Worm (Caenorhabditis elegans) whole organism, mixed stage, embryonic: ENCODE data around the gene irk-3.
A peak's percentile ranks its signal among the peaks of the same experiment; 100 is the strongest.

Experiments used
- M03D4.4 ChIP-seq: sonication (generic microtip); optimal IDR thresholded peaks from 2 replicates; lab custom pipeline; 2017; ENCODE audit warnings: mild to moderate bottlenecking, missing genetic modification characterization, missing compliant biosample characterization
- bed-3 ChIP-seq: fragments of 200-800 bp; sonication (Bioruptor generic); optimal IDR thresholded peaks from 3 replicates; lab custom pipeline; 2018; ENCODE audit warnings: mild to moderate bottlenecking, missing genetic modification characterization, moderate library complexity, missing compliant biosample characterization
- blmp-1 ChIP-seq: fragments of 150-350 bp; optimal IDR thresholded peaks from 2 replicates; lab custom pipeline; 2014; ENCODE audit warnings: missing biosample characterization, missing genetic modification characterization
- ceh-39 ChIP-seq: fragments of 150-350 bp; optimal IDR thresholded peaks from 2 replicates; lab custom pipeline; 2014; ENCODE audit warnings: missing biosample characterization, missing genetic modification characterization
- ceh-43 ChIP-seq: fragments of 200-800 bp; sonication (Bioruptor generic); optimal IDR thresholded peaks from 2 replicates; lab custom pipeline; 2018; ENCODE audit warnings: mild to moderate bottlenecking, missing genetic modification characterization, moderate library complexity, missing compliant biosample characterization
- ceh-83 ChIP-seq: fragments of 200-800 bp; sonication (Bioruptor generic); optimal IDR thresholded peaks from 2 replicates; lab custom pipeline; 2018; ENCODE audit warnings: mild to moderate bottlenecking, missing genetic modification characterization, missing compliant biosample characterization
- ces-1 ChIP-seq: fragments of 150-350 bp; optimal IDR thresholded peaks from 2 replicates; lab custom pipeline; 2014; ENCODE audit warnings: missing biosample characterization, missing genetic modification reagents, missing genetic modification characterization
- cnd-1 ChIP-seq: fragments of 200-800 bp; sonication (Bioruptor generic); optimal IDR thresholded peaks from 2 replicates; lab custom pipeline; 2018; ENCODE audit warnings: mild to moderate bottlenecking, missing genetic modification characterization, missing compliant biosample characterization
- drap-1 ChIP-seq: fragments of 200-800 bp; sonication (Bioruptor generic); optimal IDR thresholded peaks from 3 replicates; lab custom pipeline; 2018; ENCODE audit warnings: mild to moderate bottlenecking, missing genetic modification characterization, missing compliant biosample characterization
- elt-1 ChIP-seq: sonication (generic microtip); optimal IDR thresholded peaks from 2 replicates; lab custom pipeline; 2017; ENCODE audit warnings: missing genetic modification characterization, mild to moderate bottlenecking, missing compliant biosample characterization, antibody characterized with exemption, moderate library complexity, borderline replicate concordance; ENCODE audit not compliant: insufficient read depth
- elt-3 ChIP-seq: fragments of 150-350 bp; optimal IDR thresholded peaks from 2 replicates; lab custom pipeline; 2014; ENCODE audit warnings: missing biosample characterization, missing genetic modification characterization
- flh-1 ChIP-seq: fragments of 200-800 bp; sonication (Bioruptor generic); optimal IDR thresholded peaks from 2 replicates; lab custom pipeline; 2018; ENCODE audit warnings: mild to moderate bottlenecking, missing genetic modification characterization, moderate library complexity, missing compliant biosample characterization
- ham-2 ChIP-seq: fragments of 200-800 bp; sonication (Bioruptor generic); optimal IDR thresholded peaks from 2 replicates; lab custom pipeline; 2018; ENCODE audit warnings: mild to moderate bottlenecking, missing genetic modification characterization, missing compliant biosample characterization
- hlh-1 ChIP-seq: fragments of 150-350 bp; optimal IDR thresholded peaks from 2 replicates; lab custom pipeline; 2014; ENCODE audit warnings: missing biosample characterization, missing genetic modification reagents, missing genetic modification characterization
- lin-13 ChIP-seq: fragments of 150-350 bp; optimal IDR thresholded peaks from 2 replicates; lab custom pipeline; 2014; ENCODE audit warnings: missing biosample characterization, missing genetic modification characterization
- lin-32 ChIP-seq: fragments of 200-800 bp; sonication (Bioruptor generic); optimal IDR thresholded peaks from 2 replicates; lab custom pipeline; 2018; ENCODE audit warnings: mild to moderate bottlenecking, missing genetic modification characterization, missing compliant biosample characterization
- lsy-2 ChIP-seq: fragments of 150-350 bp; optimal IDR thresholded peaks from 2 replicates; lab custom pipeline; 2014; ENCODE audit warnings: missing biosample characterization, missing genetic modification characterization
- mab-5 ChIP-seq: fragments of 150-350 bp; optimal IDR thresholded peaks from 2 replicates; lab custom pipeline; 2014; ENCODE audit warnings: missing biosample characterization, missing genetic modification characterization
- mep-1 ChIP-seq: fragments of 150-350 bp; optimal IDR thresholded peaks from 2 replicates; lab custom pipeline; 2017; ENCODE audit warnings: missing biosample characterization, missing genetic modification reagents, missing genetic modification characterization, inconsistent platforms
- mls-2 ChIP-seq: sonication (generic microtip); optimal IDR thresholded peaks from 2 replicates; lab custom pipeline; 2016; ENCODE audit warnings: mild to moderate bottlenecking, missing genetic modification characterization, moderate library complexity, missing compliant biosample characterization
- nhr-12 ChIP-seq: fragments of 150-350 bp; optimal IDR thresholded peaks from 2 replicates; lab custom pipeline; 2014; ENCODE audit warnings: missing biosample characterization, missing genetic modification characterization
- nhr-2 ChIP-seq: fragments of 150-350 bp; optimal IDR thresholded peaks from 2 replicates; lab custom pipeline; 2014; ENCODE audit warnings: missing biosample characterization, missing genetic modification characterization
- nhr-237 ChIP-seq: fragments of 150-350 bp; optimal IDR thresholded peaks from 2 replicates; lab custom pipeline; 2014; ENCODE audit warnings: missing biosample characterization, missing genetic modification characterization
- nhr-28 ChIP-seq: fragments of 150-350 bp; optimal IDR thresholded peaks from 2 replicates; lab custom pipeline; 2014; ENCODE audit warnings: missing biosample characterization, missing genetic modification characterization
- nhr-76 ChIP-seq: sonication (generic microtip); optimal IDR thresholded peaks from 2 replicates; lab custom pipeline; 2017; ENCODE audit warnings: missing biosample characterization, missing genetic modification characterization
- pha-4 ChIP-seq: fragments of 150-350 bp; optimal IDR thresholded peaks from 2 replicates; lab custom pipeline; 2018; ENCODE audit warnings: missing biosample characterization, missing genetic modification reagents, missing genetic modification characterization
- sem-2 ChIP-seq: fragments of 200-800 bp; sonication (Bioruptor generic); optimal IDR thresholded peaks from 2 replicates; lab custom pipeline; 2018; ENCODE audit warnings: mild to moderate bottlenecking, missing genetic modification characterization, missing compliant biosample characterization
- snpc-4 ChIP-seq: fragments of 150-350 bp; optimal IDR thresholded peaks from 2 replicates; lab custom pipeline; 2014; ENCODE audit warnings: missing biosample characterization, missing genetic modification characterization
- sptf-1 ChIP-seq: sonication (generic microtip); optimal IDR thresholded peaks from 2 replicates; lab custom pipeline; 2017; ENCODE audit warnings: mild to moderate bottlenecking, missing genetic modification characterization, moderate library complexity, missing compliant biosample characterization
- tbx-8 ChIP-seq: fragments of 200-800 bp; sonication (Bioruptor generic); optimal IDR thresholded peaks from 2 replicates; lab custom pipeline; 2018; ENCODE audit warnings: mild to moderate bottlenecking, missing genetic modification characterization, moderate library complexity, missing compliant biosample characterization
- unc-120 ChIP-seq: sonication (generic microtip); optimal IDR thresholded peaks from 2 replicates; lab custom pipeline; 2017; ENCODE audit warnings: missing genetic modification characterization, missing compliant biosample characterization; ENCODE audit not compliant: poor library complexity, severe bottlenecking
- unc-39 ChIP-seq: fragments of 150-350 bp; optimal IDR thresholded peaks from 2 replicates; lab custom pipeline; 2014; ENCODE audit warnings: missing biosample characterization, missing genetic modification characterization
- unc-62 ChIP-seq: fragments of 150-350 bp; optimal IDR thresholded peaks from 2 replicates; lab custom pipeline; 2014; ENCODE audit warnings: missing biosample characterization, missing genetic modification reagents, missing genetic modification characterization
- zip-8 ChIP-seq: fragments of 150-350 bp; optimal IDR thresholded peaks from 2 replicates; lab custom pipeline; 2014; ENCODE audit warnings: missing biosample characterization, missing genetic modification characterization
- ztf-11 ChIP-seq: fragments of 150-350 bp; optimal IDR thresholded peaks from 2 replicates; lab custom pipeline; 2014; ENCODE audit warnings: missing biosample characterization, missing genetic modification characterization

irk-3 gene

ce11 chrX:14322793-14323192, 47.4 kb downstream of the irk-3 start:
- TF ChIP-seq nhr-12 (tag; lab: Kevin White, UChicago) (no peak), elt-1 (tag; lab: Kevin White, UChicago) (peak; percentile 24)

- TF ChIP-seq mab-5 (tag; lab: Kevin White, UChicago) (no peak), zip-8 (tag; lab: Kevin White, UChicago) (no peak), elt-1 (tag; lab: Kevin White, UChicago) (no peak), sem-2 (no peak), cnd-1 (tag; lab: Kevin White, UChicago) (no peak), hlh-1 (tag; lab: Kevin White, UChicago) (no peak), flh-1 (GFP tag; lab: Kevin White, UChicago) (no peak), ham-2 (GFP tag; lab: Kevin White, UChicago) (no peak), nhr-2 (no peak), unc-39 (tag; lab: Kevin White, UChicago) (no peak), lin-13 (tag; lab: Kevin White, UChicago) (no peak), unc-62 (GFP tag; lab: Kevin White, UChicago) (no peak), snpc-4 (no peak), blmp-1 (tag; lab: Kevin White, UChicago) (no peak)
- TF ChIP-seq, all 35 proteins: peak for 0
Measured at ce11 chrX:14320298-14320697, 49.9 kb downstream of the irk-3 start, which contains the start of gene C11H1.9. C11H1.9 (minus strand) TSS chrX:14320398.

ce11 chrX:14316132-14316531, 54.1 kb downstream of the irk-3 start:
- TF ChIP-seq lsy-2 (tag; lab: Kevin White, UChicago), result no peak
- TF ChIP-seq ces-1 (GFP tag; lab: Kevin White, UChicago), result peak; percentile 15

- TF ChIP-seq nhr-76 (tag; lab: Kevin White, UChicago), result no peak
- TF ChIP-seq M03D4.4 (tag; lab: Kevin White, UChicago), result no peak
- TF ChIP-seq zip-8 (tag; lab: Kevin White, UChicago), result no peak
- TF ChIP-seq snpc-4, result no peak
- no peak for TF ChIP-seq cnd-1 (tag; lab: Kevin White, UChicago)
- TF ChIP-seq nhr-28 (tag; lab: Kevin White, UChicago), result no peak
- TF ChIP-seq nhr-237, result no peak
- no peak for TF ChIP-seq hlh-1 (tag; lab: Kevin White, UChicago)
- TF ChIP-seq blmp-1 (tag; lab: Kevin White, UChicago), result no peak
Measured at ce11 chrX:14313627-14314026, 56.6 kb downstream of the irk-3 start, which contains the start of gene prx-1. prx-1 (plus strand) TSS chrX:14313927.

ce11 chrX:14312416-14312815, 57.8 kb downstream of the irk-3 start:
- peak; percentile 49 for TF ChIP-seq unc-62 (GFP tag; lab: Kevin White, UChicago)
- no peak for TF ChIP-seq unc-39 (tag; lab: Kevin White, UChicago)
- TF ChIP-seq nhr-28 (tag; lab: Kevin White, UChicago), result no peak
- TF ChIP-seq pha-4 (tag; lab: Kevin White, UChicago), result peak; percentile 62
- TF ChIP-seq lin-32 (GFP tag; lab: Kevin White, UChicago), result no peak
- TF ChIP-seq sem-2, result no peak
- no peak for TF ChIP-seq elt-3 (tag; lab: Kevin White, UChicago)
- TF ChIP-seq ceh-43 (GFP tag; lab: Kevin White, UChicago), result peak; percentile 66
- TF ChIP-seq bed-3 (GFP tag; lab: Kevin White, UChicago), result no peak
- peak; percentile 69 for TF ChIP-seq sptf-1 (tag; lab: Kevin White, UChicago)
- TF ChIP-seq snpc-4, result no peak
- no peak for TF ChIP-seq ceh-39 (tag; lab: Kevin White, UChicago)
- peak; percentile 81 for TF ChIP-seq hlh-1 (tag; lab: Kevin White, UChicago)
- TF ChIP-seq lsy-2 (tag; lab: Kevin White, UChicago), result peak; percentile 89
- peak; percentile 43 for TF ChIP-seq elt-1 (tag; lab: Kevin White, UChicago)
- TF ChIP-seq mep-1 (tag; lab: Kevin White, UChicago), result peak; percentile 86
- TF ChIP-seq drap-1 (GFP tag; lab: Kevin White, UChicago), result peak; percentile 49
- no peak for TF ChIP-seq ceh-83 (GFP tag; lab: Kevin White, UChicago)
- TF ChIP-seq flh-1 (GFP tag; lab: Kevin White, UChicago), result no peak
- TF ChIP-seq mab-5 (tag; lab: Kevin White, UChicago), result peak; percentile 38
- TF ChIP-seq zip-8 (tag; lab: Kevin White, UChicago), result no peak
- TF ChIP-seq nhr-237, result peak; percentile 81
- peak; percentile 80 for TF ChIP-seq mls-2 (tag; lab: Kevin White, UChicago)
- peak; percentile 59 for TF ChIP-seq ztf-11 (tag; lab: Kevin White, UChicago)
- TF ChIP-seq ham-2 (GFP tag; lab: Kevin White, UChicago), result peak; percentile 90
- TF ChIP-seq nhr-12 (tag; lab: Kevin White, UChicago), result no peak
- TF ChIP-seq nhr-76 (tag; lab: Kevin White, UChicago), result no peak
- no peak for TF ChIP-seq tbx-8
- peak; percentile 61 for TF ChIP-seq cnd-1 (tag; lab: Kevin White, UChicago)
- TF ChIP-seq nhr-2, result no peak
- peak; percentile 93 for TF ChIP-seq lin-13 (tag; lab: Kevin White, UChicago)
- TF ChIP-seq ces-1 (GFP tag; lab: Kevin White, UChicago), result peak; percentile 89
- peak; percentile 46 for TF ChIP-seq M03D4.4 (tag; lab: Kevin White, UChicago)
- TF ChIP-seq blmp-1 (tag; lab: Kevin White, UChicago), result no peak
- TF ChIP-seq unc-120 (tag; lab: Kevin White, UChicago), result peak; percentile 98
